Fruit fly (Drosophila melanogaster) whole organism, embryonic: ENCODE results near the gene gish.

Experiments
- Asciz ChIP-seq: fragments of 200-800 bp; sonication (Bioruptor generic); optimal IDR thresholded peaks from 2 replicates; lab custom pipeline; 2017; ENCODE audit warnings: missing biosample characterization, mild to moderate bottlenecking, missing genetic modification characterization, missing genetic modification reagents
- Atf6 ChIP-seq: fragments of 200-800 bp; sonication (Bioruptor generic); IDR thresholded peaks from 2 replicates; pipeline ENCODE4 v1.3.6; 2022; ENCODE audit warnings: missing biosample characterization, missing genetic modification characterization
- B-H2 ChIP-seq: fragments of 200-800 bp; sonication (Bioruptor generic); optimal IDR thresholded peaks from 2 replicates; lab custom pipeline; 2018; ENCODE audit warnings: missing biosample characterization, mild to moderate bottlenecking, missing genetic modification characterization
- Bteb2 ChIP-seq: fragments of 200-800 bp; sonication (Bioruptor generic); optimal IDR thresholded peaks from 2 replicates; lab custom pipeline; 2016; ENCODE audit warnings: missing biosample characterization, missing genetic modification characterization
- CG11085 ChIP-seq: fragments of 200-800 bp; sonication (Bioruptor generic); IDR thresholded peaks from 2 replicates; pipeline ENCODE4 v1.3.6; 2022; ENCODE audit warnings: missing biosample characterization, missing genetic modification characterization
- CG12155 ChIP-seq: fragments of 200-800 bp; sonication (Bioruptor generic); optimal IDR thresholded peaks from 3 replicates; lab custom pipeline; 2016; ENCODE audit warnings: missing biosample characterization, missing genetic modification characterization
- CG12659 ChIP-seq: fragments of 200-800 bp; sonication (Bioruptor generic); optimal IDR thresholded peaks from 3 replicates; lab custom pipeline; 2017; ENCODE audit warnings: mild to moderate bottlenecking, missing biosample characterization, missing genetic modification reagents, missing genetic modification characterization
- CG13123 ChIP-seq: fragments of 200-800 bp; sonication (Bioruptor generic); optimal IDR thresholded peaks from 2 replicates; lab custom pipeline; 2016; ENCODE audit warnings: missing biosample characterization, missing genetic modification characterization
- CG14965 ChIP-seq: fragments of 200-800 bp; sonication (Bioruptor generic); optimal IDR thresholded peaks from 2 replicates; lab custom pipeline; 2016; ENCODE audit warnings: missing biosample characterization, missing genetic modification characterization, borderline replicate concordance
- CG16779 ChIP-seq: fragments of 200-800 bp; sonication (Bioruptor generic); IDR thresholded peaks from 2 replicates; pipeline ENCODE4 v1.3.6; 2022; ENCODE audit warnings: missing biosample characterization, missing genetic modification characterization
- CG17359 ChIP-seq: fragments of 200-800 bp; sonication (Bioruptor generic); optimal IDR thresholded peaks from 3 replicates; lab custom pipeline; 2018; ENCODE audit warnings: missing biosample characterization, mild to moderate bottlenecking, missing genetic modification characterization, moderate library complexity
- CG18011 ChIP-seq: fragments of 200-800 bp; sonication (Bioruptor generic); optimal IDR thresholded peaks from 2 replicates; lab custom pipeline; 2017; ENCODE audit warnings: missing biosample characterization, missing genetic modification characterization, mild to moderate bottlenecking, moderate library complexity, missing genotype
- CG2129 ChIP-seq: fragments of 200-800 bp; sonication (Bioruptor generic); IDR thresholded peaks from 2 replicates; pipeline ENCODE4 v1.3.6; 2022; ENCODE audit warnings: missing biosample characterization, missing genetic modification characterization; ENCODE audit not compliant: partially characterized antibody
- CG2875 ChIP-seq: fragments of 200-800 bp; sonication (Bioruptor generic); optimal IDR thresholded peaks from 2 replicates; lab custom pipeline; 2017; ENCODE audit warnings: missing biosample characterization, mild to moderate bottlenecking, missing genetic modification characterization, missing genetic modification reagents
- CG4424 ChIP-seq: fragments of 200-800 bp; sonication (Bioruptor generic); optimal IDR thresholded peaks from 3 replicates; lab custom pipeline; 2016; ENCODE audit warnings: missing biosample characterization, missing genetic modification characterization
- CG6272 ChIP-seq: fragments of 200-800 bp; sonication (Bioruptor generic); IDR thresholded peaks from 2 replicates; pipeline ENCODE4 v1.3.6; 2022; ENCODE audit warnings: missing biosample characterization, missing genetic modification characterization
- CG7839 ChIP-seq: fragments of 200-800 bp; sonication (Bioruptor generic); optimal IDR thresholded peaks from 3 replicates; lab custom pipeline; 2018; ENCODE audit warnings: missing biosample characterization, mild to moderate bottlenecking, missing genetic modification characterization, moderate library complexity
- CG8281 ChIP-seq: fragments of 200-800 bp; sonication (Bioruptor generic); optimal IDR thresholded peaks from 2 replicates; lab custom pipeline; 2018; ENCODE audit warnings: missing biosample characterization, mild to moderate bottlenecking, missing genetic modification characterization, moderate library complexity
- CG8765 ChIP-seq: fragments of 200-800 bp; sonication (Bioruptor generic); IDR thresholded peaks from 2 replicates; pipeline ENCODE4 v1.3.6; 2022; ENCODE audit warnings: missing biosample characterization, missing genetic modification characterization
- CG9876 ChIP-seq: fragments of 200-800 bp; sonication (Bioruptor generic); optimal IDR thresholded peaks from 2 replicates; lab custom pipeline; 2016; ENCODE audit warnings: missing biosample characterization, missing genetic modification characterization
- Chrac-16 ChIP-seq: fragments of 200-800 bp; sonication (Bioruptor generic); optimal IDR thresholded peaks from 3 replicates; lab custom pipeline; 2016; ENCODE audit warnings: missing biosample characterization, missing genetic modification characterization
- CoRest ChIP-seq: fragments of 200-800 bp; sonication (Bioruptor generic); optimal IDR thresholded peaks from 3 replicates; lab custom pipeline; 2018; ENCODE audit warnings: missing biosample characterization, mild to moderate bottlenecking, missing genetic modification characterization, moderate library complexity
- Dek ChIP-seq: fragments of 200-800 bp; sonication (Bioruptor generic); optimal IDR thresholded peaks from 3 replicates; lab custom pipeline; 2019; ENCODE audit warnings: missing biosample characterization, mild to moderate bottlenecking, missing genetic modification characterization, moderate library complexity
- Drgx ChIP-seq: fragments of 200-800 bp; sonication (Bioruptor generic); IDR thresholded peaks from 2 replicates; pipeline ENCODE4 v1.3.6; 2022; ENCODE audit warnings: missing biosample characterization, missing genetic modification characterization
- Eip74EF ChIP-seq, 2 experiments: fragments of 200-800 bp in 1 of 2; fragments of >200 bp in 1 of 2; sonication (Bioruptor generic) in 1 of 2; optimal IDR thresholded peaks; 2 replicates each; lab custom pipeline; 2017 to 2019; ENCODE audit warnings: missing biosample characterization in 2 of 2, missing genetic modification characterization in 2 of 2, mild to moderate bottlenecking in 1 of 2, moderate library complexity in 1 of 2
- HLHmδ ChIP-seq: fragments of 200-800 bp; sonication (Bioruptor generic); optimal IDR thresholded peaks from 2 replicates; lab custom pipeline; 2018; ENCODE audit warnings: missing biosample characterization, mild to moderate bottlenecking, missing genetic modification characterization, moderate library complexity
- Myb ChIP-seq: fragments of 200-800 bp; sonication (Bioruptor generic); optimal IDR thresholded peaks from 2 replicates; lab custom pipeline; 2016; ENCODE audit warnings: missing biosample characterization, missing genetic modification characterization
- Nf-YB ChIP-seq: fragments of 200-800 bp; sonication (Bioruptor generic); optimal IDR thresholded peaks from 3 replicates; lab custom pipeline; 2019; ENCODE audit warnings: missing biosample characterization, mild to moderate bottlenecking, missing genetic modification characterization, moderate library complexity
- Ravus ChIP-seq: fragments of 200-800 bp; sonication (Bioruptor generic); IDR thresholded peaks from 2 replicates; pipeline ENCODE4 v1.3.6; 2022; ENCODE audit warnings: missing biosample characterization, missing genetic modification characterization
- Stat92E ChIP-seq, 3 experiments: fragments of >200 bp in 2 of 3; fragments of 200-800 bp in 1 of 3; sonication (Bioruptor generic) in 1 of 3; optimal IDR thresholded peaks; 2 replicates each; lab custom pipeline; 2017 to 2019; ENCODE audit warnings: missing biosample characterization in 3 of 3, missing genetic modification characterization in 3 of 3, mild to moderate bottlenecking in 1 of 3, moderate library complexity in 1 of 3
- ato ChIP-seq: fragments of 200-800 bp; sonication (Bioruptor generic); IDR thresholded peaks from 2 replicates; pipeline ENCODE4 v1.3.6; 2022; ENCODE audit warnings: missing biosample characterization, missing genetic modification characterization; ENCODE audit not compliant: partially characterized antibody
- chif ChIP-seq, 2 experiments: fragments of 200-800 bp; sonication (Bioruptor generic); optimal IDR thresholded peaks; 3 replicates each; lab custom pipeline; 2016; ENCODE audit warnings: missing biosample characterization in 2 of 2, missing genetic modification characterization in 2 of 2
- dati ChIP-seq: fragments of 200-800 bp; sonication (Bioruptor generic); IDR thresholded peaks from 2 replicates; pipeline ENCODE4 v1.3.6; 2022; ENCODE audit warnings: missing biosample characterization, missing genetic modification characterization
- en ChIP-seq: fragments of 200-800 bp; sonication (Bioruptor generic); optimal IDR thresholded peaks from 2 replicates; lab custom pipeline; 2016; ENCODE audit warnings: missing biosample characterization, missing genetic modification characterization
- fd96Cb ChIP-seq: fragments of 200-800 bp; sonication (Bioruptor generic); optimal IDR thresholded peaks from 2 replicates; lab custom pipeline; 2018; ENCODE audit warnings: missing biosample characterization, mild to moderate bottlenecking, missing genetic modification characterization, moderate library complexity
- gsb ChIP-seq: fragments of 200-800 bp; sonication (Bioruptor generic); IDR thresholded peaks from 2 replicates; pipeline ENCODE4 v1.3.6; 2022; ENCODE audit warnings: missing biosample characterization, missing genetic modification characterization
- her ChIP-seq: fragments of 200-800 bp; sonication (Bioruptor generic); optimal IDR thresholded peaks from 2 replicates; lab custom pipeline; 2016; ENCODE audit warnings: missing biosample characterization, missing genetic modification characterization
- jigr1 ChIP-seq: fragments of 200-800 bp; sonication (Bioruptor generic); IDR thresholded peaks from 3 replicates; pipeline ENCODE4 v1.3.6; 2022; ENCODE audit warnings: missing biosample characterization, missing genetic modification characterization
- jing ChIP-seq: fragments of 200-800 bp; sonication (Bioruptor generic); optimal IDR thresholded peaks from 2 replicates; lab custom pipeline; 2018; ENCODE audit warnings: missing biosample characterization, mild to moderate bottlenecking, missing genetic modification characterization
- ken ChIP-seq: fragments of 200-800 bp; sonication (Bioruptor generic); IDR thresholded peaks from 3 replicates; pipeline ENCODE4 v1.3.6; 2022; ENCODE audit warnings: missing biosample characterization, missing genetic modification characterization
- klu ChIP-seq: fragments of 200-800 bp; sonication (Bioruptor generic); IDR thresholded peaks from 2 replicates; pipeline ENCODE4 v1.3.6; 2022; ENCODE audit warnings: missing biosample characterization, missing genetic modification characterization
- lilli ChIP-seq: fragments of 200-800 bp; sonication (Bioruptor generic); optimal IDR thresholded peaks from 3 replicates; lab custom pipeline; 2016; ENCODE audit warnings: missing biosample characterization, missing genetic modification characterization
- mld ChIP-seq: fragments of 200-800 bp; sonication (Bioruptor generic); IDR thresholded peaks from 3 replicates; pipeline ENCODE4 v1.3.6; 2022; ENCODE audit warnings: missing biosample characterization, missing genetic modification characterization; ENCODE audit not compliant: partially characterized antibody
- onecut ChIP-seq: fragments of 200-800 bp; sonication (Bioruptor generic); IDR thresholded peaks from 2 replicates; pipeline ENCODE4 v1.3.6; 2022; ENCODE audit warnings: missing biosample characterization, missing genetic modification characterization
- p53 ChIP-seq: fragments of 200-800 bp; sonication (Bioruptor generic); optimal IDR thresholded peaks from 2 replicates; lab custom pipeline; 2016; ENCODE audit warnings: missing biosample characterization, missing genetic modification characterization
- pnt ChIP-seq: fragments of 200-800 bp; sonication (Bioruptor generic); optimal IDR thresholded peaks from 3 replicates; lab custom pipeline; 2016; ENCODE audit warnings: missing biosample characterization, missing genetic modification characterization
- shn ChIP-seq: fragments of 200-800 bp; sonication (Bioruptor generic); optimal IDR thresholded peaks from 3 replicates; lab custom pipeline; 2016; ENCODE audit warnings: missing biosample characterization, missing genetic modification characterization
- slou ChIP-seq: fragments of 200-800 bp; sonication (Bioruptor generic); optimal IDR thresholded peaks from 3 replicates; lab custom pipeline; 2016; ENCODE audit warnings: missing biosample characterization, missing genetic modification characterization
- unc-4 ChIP-seq: fragments of 200-800 bp; sonication (Bioruptor generic); IDR thresholded peaks from 2 replicates; pipeline ENCODE4 v1.3.6; 2022; ENCODE audit warnings: missing biosample characterization, missing genetic modification characterization; ENCODE audit not compliant: partially characterized antibody
- unpg ChIP-seq: fragments of 200-800 bp; sonication (Bioruptor generic); optimal IDR thresholded peaks from 3 replicates; lab custom pipeline; 2018; ENCODE audit warnings: missing biosample characterization, mild to moderate bottlenecking, missing genetic modification characterization, moderate library complexity
- usp ChIP-seq: fragments of >200 bp; optimal IDR thresholded peaks from 2 replicates; lab custom pipeline; 2017; ENCODE audit warnings: missing biosample characterization, missing genetic modification characterization

The gish gene

dm6 chr3R:16337053-16337385 lies 64.8 kb downstream of the gish start (continued):
- TF ChIP-seq unc-4 (GFP tag; lab: Robert Waterston, UW) (no peak), fd96Cb (tag; lab: Kevin White, UChicago) (peak; percentile 66), CG11085 (no peak), onecut (no peak), gsb (GFP tag; lab: Robert Waterston, UW) (no peak), CG16779 (GFP tag; lab: Robert Waterston, UW) (no peak), her (GFP tag; lab: Kevin White, UChicago) (no peak), CG6272 (GFP tag; lab: Robert Waterston, UW) (0 out of 2 replicates have a peak, but pooled peaks have one; percentile 27), CG12155 (GFP tag; lab: Kevin White, UChicago) (peak; percentile 43), mld (GFP tag; lab: Robert Waterston, UW) (no peak), HLHmδ (GFP tag; lab: Kevin White, UChicago) (no peak), CG13123 (GFP tag; lab: Kevin White, UChicago) (no peak), klu (GFP tag; lab: Robert Waterston, UW) (no peak), en (GFP tag; lab: Kevin White, UChicago) (no peak), CG8765 (GFP tag; lab: Robert Waterston, UW) (peak; percentile 79), Ravus (GFP tag; lab: Robert Waterston, UW) (no peak), Eip74EF (GFP tag; optimal IDR thresholded peaks at IDR 0.05; lab: Kevin White, UChicago) (no peak), pnt (GFP tag; lab: Kevin White, UChicago) (peak; percentile 63), Asciz (peak; percentile 33), lilli (GFP tag; lab: Kevin White, UChicago) (peak; percentile 56), Nf-YB (GFP tag; lab: Kevin White, UChicago) (no peak), unpg (peak; percentile 63), dati (0 out of 2 replicates have a peak, but pooled peaks have one; percentile 27), shn (GFP tag; lab: Kevin White, UChicago) (no peak), CG17359 (tag; lab: Kevin White, UChicago) (peak; percentile 59), Atf6 (GFP tag; lab: Robert Waterston, UW) (no peak), jigr1 (GFP tag; lab: Robert Waterston, UW) (no peak), p53 (GFP tag; lab: Kevin White, UChicago) (no peak), Stat92E (GFP tag; optimal IDR thresholded peaks at IDR 0.05; lab: Kevin White, UChicago) (peak in 1 of 3 experiments; percentile 25), CG9876 (GFP tag; lab: Kevin White, UChicago) (no peak), CG12659 (no peak), slou (no peak), ato (GFP tag; lab: Robert Waterston, UW) (no peak), CG18011 (GFP tag; lab: Kevin White, UChicago) (no peak), Drgx (GFP tag; lab: Robert Waterston, UW) (peak; percentile 51; the same call in 1 of the 2 replicates), CoRest (tag; lab: Kevin White, UChicago) (peak; percentile 7), CG4424 (GFP tag; lab: Kevin White, UChicago) (peak; percentile 76), ken (GFP tag; lab: Robert Waterston, UW) (0 out of 3 replicates have a peak, but pooled peaks have one; percentile 16), Myb (GFP tag; lab: Kevin White, UChicago) (peak; percentile 11), Dek (tag; lab: Kevin White, UChicago) (no peak), CG14965 (GFP tag; lab: Kevin White, UChicago) (no peak), usp (GFP tag; lab: Kevin White, UChicago) (no peak), CG7839 (tag; lab: Kevin White, UChicago) (peak; percentile 57), CG2875 (GFP tag; lab: Kevin White, UChicago) (peak; percentile 53), CG2129 (GFP tag; lab: Robert Waterston, UW) (no peak), chif (GFP tag; optimal IDR thresholded peaks at IDR 0.05; lab: Kevin White, UChicago) (peak; percentile 65 to 80), Bteb2 (GFP tag; lab: Kevin White, UChicago) (no peak), jing (GFP tag; lab: Kevin White, UChicago) (peak; percentile 24), CG8281 (tag; lab: Kevin White, UChicago) (no peak), Chrac-16 (peak; percentile 68), B-H2 (GFP tag; lab: Kevin White, UChicago) (no peak)
